Fruit fly (Drosophila melanogaster) whole organism, embryonic: Measurements from ENCODE around the gene Lrr47.

Experiments used
- Adf1 ChIP-seq: fragments of 200-800 bp; sonication (Bioruptor generic); IDR thresholded peaks from 2 replicates; pipeline ENCODE4 v1.3.6; 2022; ENCODE audit warnings: missing biosample characterization, missing genetic modification characterization
- Awh ChIP-seq: fragments of 200-800 bp; sonication (Bioruptor generic); IDR thresholded peaks from 2 replicates; pipeline ENCODE4, ENCODE4 v1.3.6; 2022; ENCODE audit warnings: missing biosample characterization, missing genetic modification characterization
- BtbVII ChIP-seq: fragments of 200-800 bp; sonication (Bioruptor generic); optimal IDR thresholded peaks from 3 replicates; lab custom pipeline; 2017; ENCODE audit warnings: missing biosample characterization, mild to moderate bottlenecking, missing genetic modification characterization
- CG10267 ChIP-seq: fragments of 200-800 bp; sonication (Bioruptor generic); optimal IDR thresholded peaks from 2 replicates; lab custom pipeline; 2018; ENCODE audit warnings: missing biosample characterization, mild to moderate bottlenecking, missing genetic modification characterization, moderate library complexity
- CG11723 ChIP-seq: fragments of 200-800 bp; sonication (Bioruptor generic); optimal IDR thresholded peaks from 2 replicates; lab custom pipeline; 2017; ENCODE audit warnings: missing biosample characterization, mild to moderate bottlenecking, missing genetic modification characterization
- CG12155 ChIP-seq: fragments of 200-800 bp; sonication (Bioruptor generic); optimal IDR thresholded peaks from 3 replicates; lab custom pipeline; 2016; ENCODE audit warnings: missing biosample characterization, missing genetic modification characterization
- CG12659 ChIP-seq: fragments of 200-800 bp; sonication (Bioruptor generic); optimal IDR thresholded peaks from 3 replicates; lab custom pipeline; 2017; ENCODE audit warnings: mild to moderate bottlenecking, missing biosample characterization, missing genetic modification reagents, missing genetic modification characterization
- CG15011 ChIP-seq: fragments of 200-800 bp; sonication (Bioruptor generic); optimal IDR thresholded peaks from 3 replicates; lab custom pipeline; 2018; ENCODE audit warnings: missing biosample characterization, mild to moderate bottlenecking, missing genetic modification characterization
- CG17361 ChIP-seq: fragments of 200-800 bp; sonication (Bioruptor generic); IDR thresholded peaks from 3 replicates; pipeline ENCODE4 v1.3.6; 2022; ENCODE audit warnings: missing biosample characterization, missing genetic modification characterization
- CG17385 ChIP-seq: fragments of 200-800 bp; sonication (Bioruptor generic); optimal IDR thresholded peaks from 3 replicates; lab custom pipeline; 2018; ENCODE audit warnings: missing biosample characterization, mild to moderate bottlenecking, missing genetic modification characterization
- CG1792 ChIP-seq: fragments of 200-800 bp; sonication (Bioruptor generic); optimal IDR thresholded peaks from 2 replicates; lab custom pipeline; 2016; ENCODE audit warnings: missing biosample characterization, missing genetic modification characterization
- CG18262 ChIP-seq: fragments of 200-800 bp; optimal IDR thresholded peaks from 3 replicates; lab custom pipeline; 2019; ENCODE audit warnings: missing biosample characterization, mild to moderate bottlenecking, missing genetic modification characterization, moderate library complexity
- CG30403 ChIP-seq: fragments of 200-800 bp; sonication (Bioruptor generic); optimal IDR thresholded peaks from 3 replicates; lab custom pipeline; 2016; ENCODE audit warnings: missing biosample characterization, missing genetic modification characterization
- CG30431 ChIP-seq: fragments of 200-800 bp; sonication (Bioruptor generic); optimal IDR thresholded peaks from 2 replicates; lab custom pipeline; 2017; ENCODE audit warnings: missing biosample characterization, missing genetic modification characterization
- CG43689 ChIP-seq: fragments of 200-800 bp; sonication (Bioruptor generic); IDR thresholded peaks from 2 replicates; pipeline ENCODE4 v1.3.6; 2022; ENCODE audit warnings: missing biosample characterization, missing genetic modification characterization
- CG5245 ChIP-seq: fragments of 200-800 bp; sonication (Bioruptor generic); optimal IDR thresholded peaks from 3 replicates; lab custom pipeline; 2016; ENCODE audit warnings: missing biosample characterization, missing genetic modification characterization
- CG6254 ChIP-seq: fragments of 200-800 bp; sonication (Bioruptor generic); optimal IDR thresholded peaks from 3 replicates; lab custom pipeline; 2017; ENCODE audit warnings: mild to moderate bottlenecking, missing biosample characterization, missing genetic modification reagents, missing genetic modification characterization
- CG8359 ChIP-seq: fragments of 200-800 bp; sonication (Bioruptor generic); optimal IDR thresholded peaks from 2 replicates; lab custom pipeline; 2017; ENCODE audit warnings: missing biosample characterization, mild to moderate bottlenecking, missing genetic modification characterization, borderline replicate concordance
- CG8765 ChIP-seq: fragments of 200-800 bp; sonication (Bioruptor generic); IDR thresholded peaks from 2 replicates; pipeline ENCODE4 v1.3.6; 2022; ENCODE audit warnings: missing biosample characterization, missing genetic modification characterization
- CG8944 ChIP-seq: fragments of 200-800 bp; sonication (Bioruptor generic); optimal IDR thresholded peaks from 3 replicates; lab custom pipeline; 2016; ENCODE audit warnings: missing biosample characterization, missing genetic modification characterization
- CG9215 ChIP-seq: fragments of 200-800 bp; sonication (Bioruptor generic); IDR thresholded peaks from 2 replicates; pipeline ENCODE4 v1.3.6; 2022; ENCODE audit warnings: missing biosample characterization, missing genetic modification characterization
- Chrac-16 ChIP-seq: fragments of 200-800 bp; sonication (Bioruptor generic); optimal IDR thresholded peaks from 3 replicates; lab custom pipeline; 2016; ENCODE audit warnings: missing biosample characterization, missing genetic modification characterization
- CoRest ChIP-seq: fragments of 200-800 bp; sonication (Bioruptor generic); optimal IDR thresholded peaks from 3 replicates; lab custom pipeline; 2018; ENCODE audit warnings: missing biosample characterization, mild to moderate bottlenecking, missing genetic modification characterization, moderate library complexity
- D19A ChIP-seq: fragments of 200-800 bp; optimal IDR thresholded peaks from 3 replicates; lab custom pipeline; 2019; ENCODE audit warnings: missing biosample characterization, mild to moderate bottlenecking, missing genetic modification characterization, moderate library complexity
- Dbx ChIP-seq: fragments of 200-800 bp; sonication (Bioruptor generic); IDR thresholded peaks from 3 replicates; pipeline ENCODE4 v1.3.6; 2022; ENCODE audit warnings: missing biosample characterization, missing genetic modification characterization
- Eip74EF ChIP-seq, 2 experiments: fragments of 200-800 bp in 1 of 2; fragments of >200 bp in 1 of 2; sonication (Bioruptor generic) in 1 of 2; optimal IDR thresholded peaks; 2 replicates each; lab custom pipeline; 2017 to 2019; ENCODE audit warnings: missing biosample characterization in 2 of 2, missing genetic modification characterization in 2 of 2, mild to moderate bottlenecking in 1 of 2, moderate library complexity in 1 of 2
- HLH3B ChIP-seq: fragments of 200-800 bp; sonication (Bioruptor generic); IDR thresholded peaks from 2 replicates; pipeline ENCODE4 v1.3.6; 2022; ENCODE audit warnings: missing biosample characterization, missing genetic modification characterization
- Spps ChIP-seq: fragments of 200-800 bp; sonication (Bioruptor generic); optimal IDR thresholded peaks from 2 replicates; lab custom pipeline; 2018; ENCODE audit warnings: missing biosample characterization, mild to moderate bottlenecking, missing genetic modification characterization
- Ssrp ChIP-seq: fragments of 200-800 bp; sonication (Bioruptor generic); optimal IDR thresholded peaks from 2 replicates; lab custom pipeline; 2018; ENCODE audit warnings: missing biosample characterization, mild to moderate bottlenecking, missing genetic modification characterization, moderate library complexity
- Taf1 ChIP-seq: fragments of 200-800 bp; sonication (Bioruptor generic); IDR thresholded peaks from 2 replicates; pipeline ENCODE4 v1.3.6; 2022; ENCODE audit warnings: missing biosample characterization, missing genetic modification characterization
- YL-1 ChIP-seq: fragments of 200-800 bp; sonication (Bioruptor generic); optimal IDR thresholded peaks from 3 replicates; lab custom pipeline; 2017; ENCODE audit warnings: missing biosample characterization, mild to moderate bottlenecking, missing genetic modification characterization
- ase ChIP-seq: fragments of 200-800 bp; sonication (Bioruptor generic); IDR thresholded peaks from 3 replicates; pipeline ENCODE4 v1.3.6; 2022; ENCODE audit warnings: missing biosample characterization, missing genetic modification characterization
- bab2 ChIP-seq: fragments of 200-800 bp; sonication (Bioruptor generic); optimal IDR thresholded peaks from 2 replicates; lab custom pipeline; 2016; ENCODE audit warnings: missing biosample characterization, missing genetic modification characterization
- cad ChIP-seq: fragments of >200 bp; optimal IDR thresholded peaks from 2 replicates; lab custom pipeline; 2017; ENCODE audit warnings: missing biosample characterization, missing genetic modification characterization
- crol ChIP-seq: fragments of 200-800 bp; sonication (Bioruptor generic); IDR thresholded peaks from 2 replicates; pipeline ENCODE4 v1.3.6; 2022; ENCODE audit warnings: missing biosample characterization, missing genetic modification characterization
- dati ChIP-seq: fragments of 200-800 bp; sonication (Bioruptor generic); IDR thresholded peaks from 2 replicates; pipeline ENCODE4 v1.3.6; 2022; ENCODE audit warnings: missing biosample characterization, missing genetic modification characterization
- dysf ChIP-seq: fragments of 200-800 bp; sonication (Bioruptor generic); IDR thresholded peaks from 3 replicates; pipeline ENCODE4 v1.3.6; 2022; ENCODE audit warnings: missing biosample characterization, missing genetic modification characterization
- emc ChIP-seq: fragments of 200-800 bp; sonication (Bioruptor generic); optimal IDR thresholded peaks from 2 replicates; lab custom pipeline; 2016; ENCODE audit warnings: missing biosample characterization, missing genetic modification characterization
- ems ChIP-seq: fragments of 200-800 bp; sonication (Bioruptor generic); optimal IDR thresholded peaks from 3 replicates; lab custom pipeline; 2016; ENCODE audit warnings: missing biosample characterization, missing genetic modification characterization
- esg ChIP-seq: fragments of 200-800 bp; sonication (Bioruptor generic); conservative IDR thresholded peaks from 2 replicates; pipeline ENCODE4 v1.3.6; 2022; ENCODE audit warnings: missing biosample characterization, missing genetic modification characterization
- ftz-f1 ChIP-seq: fragments of 200-800 bp; sonication (Bioruptor generic); optimal IDR thresholded peaks from 2 replicates; lab custom pipeline; 2016; ENCODE audit warnings: missing biosample characterization, missing genetic modification characterization
- kay ChIP-seq: fragments of 200-800 bp; sonication (Bioruptor generic); optimal IDR thresholded peaks from 2 replicates; lab custom pipeline; 2016; ENCODE audit warnings: missing biosample characterization, missing genetic modification characterization
- mirr ChIP-seq: fragments of 200-800 bp; sonication (Bioruptor generic); optimal IDR thresholded peaks from 3 replicates; lab custom pipeline; 2018; ENCODE audit warnings: missing biosample characterization, mild to moderate bottlenecking, missing genetic modification characterization
- odd ChIP-seq: fragments of 200-800 bp; sonication (Bioruptor generic); optimal IDR thresholded peaks from 2 replicates; lab custom pipeline; 2017; ENCODE audit warnings: missing biosample characterization, mild to moderate bottlenecking, missing genetic modification characterization
- onecut ChIP-seq: fragments of 200-800 bp; sonication (Bioruptor generic); IDR thresholded peaks from 2 replicates; pipeline ENCODE4 v1.3.6; 2022; ENCODE audit warnings: missing biosample characterization, missing genetic modification characterization
- phol ChIP-seq: fragments of 200-800 bp; sonication (Bioruptor generic); optimal IDR thresholded peaks from 3 replicates; lab custom pipeline; 2018; ENCODE audit warnings: missing biosample characterization, mild to moderate bottlenecking, missing genetic modification characterization, moderate library complexity
- pnt ChIP-seq: fragments of 200-800 bp; sonication (Bioruptor generic); optimal IDR thresholded peaks from 3 replicates; lab custom pipeline; 2016; ENCODE audit warnings: missing biosample characterization, missing genetic modification characterization
- sc ChIP-seq, 3 experiments: fragments of >200 bp in 2 of 3; fragments of 200-800 bp in 1 of 3; sonication (Bioruptor generic) in 1 of 3; optimal IDR thresholded peaks; 2 replicates in 2 of 3; 3 replicates in 1 of 3; lab custom pipeline; 2017; ENCODE audit warnings: mild to moderate bottlenecking in 1 of 3, missing biosample characterization in 1 of 3, missing genetic modification characterization in 1 of 3, missing genetic modification reagents in 1 of 3
- tap ChIP-seq: fragments of 200-800 bp; optimal IDR thresholded peaks from 3 replicates; lab custom pipeline; 2019; ENCODE audit warnings: missing biosample characterization, mild to moderate bottlenecking, missing genetic modification characterization, moderate library complexity
- tgo ChIP-seq: fragments of 200-800 bp; sonication (Bioruptor generic); IDR thresholded peaks from 3 replicates; pipeline ENCODE4 v1.3.6; 2022; ENCODE audit warnings: missing biosample characterization, missing genetic modification characterization
- zfh2 ChIP-seq: fragments of 200-800 bp; sonication (Bioruptor generic); optimal IDR thresholded peaks from 2 replicates; lab custom pipeline; 2016; ENCODE audit warnings: missing biosample characterization, missing genetic modification characterization

Gene Lrr47

dm6 chr2L:10468388-10468787, 48.7 kb upstream of the Lrr47 start (continued):
- TF ChIP-seq CG8359 (GFP tag; lab: Kevin White, UChicago): no peak
- TF ChIP-seq CG18262 (tag; lab: Kevin White, UChicago): peak; percentile 52
- peak; percentile 10 for TF ChIP-seq CG12155
- TF ChIP-seq CG17361 (GFP tag; lab: Robert Waterston, UW): peak; percentile 36; the same call in 1 of the 3 replicates
- TF ChIP-seq CG43689 (GFP tag; lab: Robert Waterston, UW): peak; percentile 32; the same call in 1 of the 2 replicates
- peak; percentile 34; the same call in 1 of the 2 replicates for TF ChIP-seq Adf1 (GFP tag; lab: Robert Waterston, UW)
- TF ChIP-seq zfh2 (GFP tag; lab: Kevin White, UChicago): peak; percentile 5
- no peak; the same call in 1 of the 2 replicates for TF ChIP-seq CG9215 (GFP tag; lab: Robert Waterston, UW)
- TF ChIP-seq crol (GFP tag; lab: Robert Waterston, UW): no peak
- peak; percentile 59 for TF ChIP-seq CG30403
- TF ChIP-seq Eip74EF (GFP tag; optimal IDR thresholded peaks at IDR 0.05; lab: Kevin White, UChicago): peak in 1 of 2 experiments; percentile 3
- TF ChIP-seq emc (GFP tag; lab: Kevin White, UChicago): no peak
- TF ChIP-seq Awh (GFP tag; lab: Robert Waterston, UW): peak; percentile 58
- TF ChIP-seq CG10267 (tag; lab: Kevin White, UChicago): peak; percentile 41
- TF ChIP-seq ems: peak; percentile 36
- peak; percentile 41 for TF ChIP-seq kay
- TF ChIP-seq CG17385 (GFP tag; lab: Kevin White, UChicago): peak; percentile 48
- peak; percentile 5 for TF ChIP-seq CG12659
- TF ChIP-seq YL-1 (GFP tag; lab: Kevin White, UChicago): no peak
- TF ChIP-seq BtbVII (GFP tag; lab: Kevin White, UChicago): peak; percentile 18
- TF ChIP-seq CG8765 (GFP tag; lab: Robert Waterston, UW): no peak
- 0 out of 3 replicates have a peak, but pooled peaks have one; percentile 26 for TF ChIP-seq Dbx (GFP tag; lab: Robert Waterston, UW)
- TF ChIP-seq Spps (tag; lab: Kevin White, UChicago): no peak
- peak; percentile 30 for TF ChIP-seq mirr (GFP tag; lab: Kevin White, UChicago)
- TF ChIP-seq pnt (GFP tag; lab: Kevin White, UChicago): peak; percentile 16
- TF ChIP-seq CG30431 (GFP tag; lab: Kevin White, UChicago): peak; percentile 8
- no peak for TF ChIP-seq CG1792 (GFP tag; lab: Kevin White, UChicago)
- peak; percentile 71 for TF ChIP-seq tap (tag; lab: Kevin White, UChicago)
- TF ChIP-seq ftz-f1 (GFP tag; lab: Kevin White, UChicago): no peak
- TF ChIP-seq CG15011 (GFP tag; lab: Kevin White, UChicago): no peak
- TF ChIP-seq onecut: peak; percentile 38; the same call in 1 of the 2 replicates
- TF ChIP-seq dysf (GFP tag; lab: Robert Waterston, UW): peak; percentile 72
- TF ChIP-seq CG8944 (GFP tag; lab: Kevin White, UChicago): peak; percentile 8
- TF ChIP-seq CG11723: no peak
- TF ChIP-seq Taf1 (GFP tag; lab: Robert Waterston, UW): peak; percentile 61
- TF ChIP-seq dati (GFP tag; lab: Robert Waterston, UW): peak; percentile 56; the same call in 1 of the 2 replicates
- TF ChIP-seq CoRest (tag; lab: Kevin White, UChicago): peak; percentile 63
- TF ChIP-seq ase: peak; percentile 58; the same call in 1 of the 3 replicates
- TF ChIP-seq sc (optimal IDR thresholded peaks at IDR 0.05; lab: Kevin White, UChicago): no peak
- peak; percentile 33 for TF ChIP-seq sc (GFP tag; optimal IDR thresholded peaks at IDR 0.05; lab: Kevin White, UChicago)
- peak; percentile 17 for TF ChIP-seq Ssrp (tag; lab: Kevin White, UChicago)
- TF ChIP-seq CG5245: peak; percentile 44
- peak; percentile 25 for TF ChIP-seq Chrac-16 (GFP tag; lab: Kevin White, UChicago)
- TF ChIP-seq tgo (GFP tag; lab: Robert Waterston, UW): peak; percentile 72; the same call in 2 of the 3 replicates
- peak; percentile 44 for TF ChIP-seq phol (tag; lab: Kevin White, UChicago)
- TF ChIP-seq HLH3B (GFP tag; lab: Robert Waterston, UW): peak; percentile 75
- peak; percentile 61 for TF ChIP-seq esg
- peak; percentile 11 for TF ChIP-seq odd (GFP tag; lab: Kevin White, UChicago)
- TF ChIP-seq D19A (tag; lab: Kevin White, UChicago): peak; percentile 47
- TF ChIP-seq bab2 (GFP tag; lab: Kevin White, UChicago): peak; percentile 26
- peak; percentile 40 for TF ChIP-seq CG6254 (GFP tag; lab: Kevin White, UChicago)
- TF ChIP-seq cad (GFP tag; lab: Kevin White, UChicago): no peak
